Fruit fly (Drosophila melanogaster): ENCODE results near the gene alph.
A peak's percentile ranks its signal among the peaks of the same experiment; 100 is the strongest.

The alph gene

dm6 chr3R:29620712-29621479, 29.3 kb downstream of the alph start (continued):
- TF ChIP-seq Sox100B (GFP tag; optimal IDR thresholded peaks at IDR 0.05) (no peak), so (GFP tag; IDR thresholded peaks at IDR 0.05) (no peak), CG12769 (tag; optimal IDR thresholded peaks at IDR 0.05) (no peak), zfh2 (GFP tag; optimal IDR thresholded peaks at IDR 0.05) (no peak), CG4328 (GFP tag; optimal IDR thresholded peaks at IDR 0.05) (no peak), shn (GFP tag; optimal IDR thresholded peaks at IDR 0.05) (no peak), bcd (GFP tag; optimal IDR thresholded peaks at IDR 0.05) (no peak), Vsx1 (GFP tag; optimal IDR thresholded peaks at IDR 0.05) (peak; percentile 16), stwl (tag; optimal IDR thresholded peaks at IDR 0.05) (no peak), fd96Cb (tag; optimal IDR thresholded peaks at IDR 0.05) (no peak), CG9817 (tag; optimal IDR thresholded peaks at IDR 0.05) (no peak), CG33557 (GFP tag; optimal IDR thresholded peaks at IDR 0.05) (no peak), CG8089 (GFP tag; optimal IDR thresholded peaks at IDR 0.05) (no peak), nerfin-2 (GFP tag; IDR thresholded peaks at IDR 0.05; ENCODE audit: partially characterized antibody) (no peak), CG17359 (tag; optimal IDR thresholded peaks at IDR 0.05) (no peak), Hsf (GFP tag; optimal IDR thresholded peaks at IDR 0.05) (no peak), CG7928 (GFP tag; optimal IDR thresholded peaks at IDR 0.05) (no peak), CTCF (GFP tag; optimal IDR thresholded peaks at IDR 0.05) (no peak), CG9437 (GFP tag; optimal IDR thresholded peaks at IDR 0.05) (no peak), Sox102F (GFP tag; optimal IDR thresholded peaks at IDR 0.05) (no peak), CG4820 (GFP tag; optimal IDR thresholded peaks at IDR 0.05) (no peak), emc (GFP tag; optimal IDR thresholded peaks at IDR 0.05) (no peak), Bgb (GFP tag; IDR thresholded peaks at IDR 0.05; ENCODE audit: partially characterized antibody) (no peak), gfzf (GFP tag; optimal IDR thresholded peaks at IDR 0.05) (no peak), Dek (tag; optimal IDR thresholded peaks at IDR 0.05) (no peak), ara (GFP tag; IDR thresholded peaks at IDR 0.05) (no peak), ken (GFP tag; IDR thresholded peaks at IDR 0.05) (no peak), Spps (tag; optimal IDR thresholded peaks at IDR 0.05) (no peak), tio (GFP tag; optimal IDR thresholded peaks at IDR 0.05) (no peak), Dfd (GFP tag; optimal IDR thresholded peaks at IDR 0.05) (no peak), lola (GFP tag; optimal IDR thresholded peaks at IDR 0.05) (no peak), insv (GFP tag; optimal IDR thresholded peaks at IDR 0.05) (no peak), CG30403 (GFP tag; optimal IDR thresholded peaks at IDR 0.05) (no peak), Hr39 (optimal IDR thresholded peaks at IDR 0.05) (no peak), CG13775 (GFP tag; optimal IDR thresholded peaks at IDR 0.05) (no peak), lilli (GFP tag; optimal IDR thresholded peaks at IDR 0.05) (no peak), Xbp1 (GFP tag; optimal IDR thresholded peaks at IDR 0.05) (no peak), CG7556 (GFP tag; optimal IDR thresholded peaks at IDR 0.05) (no peak), slp2 (GFP tag; optimal IDR thresholded peaks at IDR 0.05) (no peak), Stat92E (GFP tag; optimal IDR thresholded peaks at IDR 0.05) (no peak), danr (GFP tag; IDR thresholded peaks at IDR 0.05) (no peak), ind (GFP tag; optimal IDR thresholded peaks at IDR 0.05) (no peak), CG8388 (GFP tag; optimal IDR thresholded peaks at IDR 0.05) (peak; percentile 81), dan (GFP tag; IDR thresholded peaks at IDR 0.05) (no peak), jing (GFP tag; optimal IDR thresholded peaks at IDR 0.05) (no peak), Hr51 (GFP tag; optimal IDR thresholded peaks at IDR 0.05) (peak in 1 of 2 experiments; percentile 9), zfh1 (GFP tag; IDR thresholded peaks at IDR 0.05) (no peak), Elba2 (GFP tag; optimal IDR thresholded peaks at IDR 0.05) (no peak), Six4 (GFP tag; optimal IDR thresholded peaks at IDR 0.05) (no peak), exex (tag; optimal IDR thresholded peaks at IDR 0.05) (peak; percentile 89)

Measured in whole organism, embryonic.